Fruit fly (Drosophila melanogaster): Measurements from ENCODE around the gene Ance.

Ance gene

DNA sequence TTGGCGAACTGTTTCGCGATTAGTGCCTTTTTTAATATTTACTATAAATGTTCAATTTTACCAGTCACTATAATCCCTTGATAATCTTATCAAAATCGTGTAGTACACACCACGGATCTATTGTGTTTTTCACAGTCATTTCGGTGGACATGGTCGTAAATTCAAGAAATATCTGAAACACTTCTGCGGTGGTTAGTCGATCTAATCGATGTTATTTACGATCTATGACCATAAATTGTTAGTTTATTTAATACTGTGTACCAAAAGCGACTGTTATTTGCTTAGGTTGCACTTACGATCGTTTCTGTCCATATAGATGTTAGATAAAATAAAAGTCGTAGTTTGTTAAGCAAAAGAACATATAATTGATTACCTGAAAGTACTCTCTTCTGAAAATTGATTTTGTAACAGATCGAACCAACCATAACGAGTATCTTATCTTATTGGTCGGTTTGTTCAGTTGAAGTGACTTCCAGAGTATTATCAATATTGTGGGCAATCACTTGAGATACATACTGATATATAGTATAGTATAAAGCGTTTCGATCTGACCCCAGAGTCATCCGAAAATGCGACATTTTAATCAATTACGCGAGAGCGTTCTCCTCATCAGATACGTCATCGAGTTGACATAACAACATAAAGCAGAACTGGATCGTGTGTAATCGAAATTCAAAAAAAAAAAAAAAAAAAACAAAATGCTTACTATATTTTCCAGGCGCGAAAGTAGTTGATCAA is 572 bp downstream of the Ance start (continued):
- TF ChIP-seq dmrt11E (tag; optimal IDR thresholded peaks at IDR 0.05) (peak; percentile 34), Sin3A (optimal IDR thresholded peaks at IDR 0.05) (no peak)

DNA sequence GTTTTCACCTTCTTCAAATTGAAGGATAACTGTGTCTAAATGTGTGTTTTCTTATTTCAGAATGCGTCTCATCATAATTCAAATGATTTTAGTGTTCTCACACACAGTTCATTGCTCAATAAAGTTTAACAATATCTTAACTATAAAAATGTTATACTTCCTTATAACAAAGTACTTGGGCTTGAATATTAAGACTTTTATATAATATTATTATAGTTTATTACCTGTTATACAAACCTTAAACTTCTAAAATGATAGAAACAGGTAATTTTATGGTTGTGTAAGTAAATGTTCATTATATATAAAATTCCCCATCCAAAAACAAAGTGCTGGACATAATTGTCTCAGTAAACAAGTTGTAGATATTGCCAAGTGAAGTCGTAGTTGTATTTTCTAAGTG is 3.6 kb downstream of the Ance start, which contains the start of gene Ance-2:
Ance-2 (plus strand) TSS at position 301 of the 400 bp plus-strand sequence.
- TF ChIP-seq CG8924 (tag; optimal IDR thresholded peaks at IDR 0.05) (no peak), pb (GFP tag; optimal IDR thresholded peaks at IDR 0.05) (no peak), ewg (GFP tag; optimal IDR thresholded peaks at IDR 0.05) (no peak), chn (GFP tag; optimal IDR thresholded peaks at IDR 0.05) (no peak), CG11085 (GFP tag; IDR thresholded peaks at IDR 0.05) (no peak)

DNA sequence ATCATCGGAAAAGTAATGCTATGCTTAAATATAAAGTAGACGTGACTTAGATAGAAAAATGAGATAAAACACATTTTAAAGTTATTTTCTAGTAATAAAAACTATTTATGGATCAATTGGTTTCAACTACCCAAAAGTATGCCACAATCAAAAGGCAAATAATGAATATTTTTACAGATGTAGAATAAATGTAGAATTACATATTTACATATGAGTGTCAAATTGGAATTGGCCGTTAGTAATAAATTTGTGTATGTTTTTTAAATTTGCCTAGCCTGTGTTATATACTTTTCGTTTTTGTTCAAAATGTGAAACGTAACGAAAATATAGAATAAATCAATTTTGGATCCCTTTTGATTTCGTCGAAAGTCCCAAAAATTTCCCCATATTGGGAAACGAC is 6.3 kb downstream of the Ance start, which contains the start of gene Acyp:
Acyp (plus strand) TSS at position 301 of the 400 bp plus-strand sequence.
- TF ChIP-seq stwl (tag; optimal IDR thresholded peaks at IDR 0.05) (peak; percentile 34), CTCF (GFP tag; optimal IDR thresholded peaks at IDR 0.05) (peak; percentile 33), CG17385 (GFP tag; optimal IDR thresholded peaks at IDR 0.05) (no peak), CG14860 (GFP tag; IDR thresholded peaks at IDR 0.05; ENCODE audit: partially characterized antibody) (peak; percentile 30; the same call in 1 of the 3 replicates), luna (GFP tag; optimal IDR thresholded peaks at IDR 0.05) (no peak), dati (GFP tag; IDR thresholded peaks at IDR 0.05) (no peak), CG11398 (GFP tag; optimal IDR thresholded peaks at IDR 0.05) (no peak), crc (GFP tag; optimal IDR thresholded peaks at IDR 0.05) (no peak), amos (GFP tag; IDR thresholded peaks at IDR 0.05; ENCODE audit: partially characterized antibody) (peak; percentile 42; the same call in 1 of the 2 replicates), ind (GFP tag; optimal IDR thresholded peaks at IDR 0.05) (no peak), sug (tag; optimal IDR thresholded peaks at IDR 0.05) (no peak), CG9817 (tag; optimal IDR thresholded peaks at IDR 0.05) (no peak), ase (GFP tag; IDR thresholded peaks at IDR 0.05) (no peak), CkIIα-i1 (GFP tag; IDR thresholded peaks at IDR 0.05) (no peak), Bgb (GFP tag; IDR thresholded peaks at IDR 0.05; ENCODE audit: partially characterized antibody) (peak; percentile 54; the same call in 1 of the 2 replicates), cas (GFP tag; IDR thresholded peaks at IDR 0.05) (no peak), Adf1 (GFP tag; IDR thresholded peaks at IDR 0.05) (no peak), CG16813 (GFP tag; IDR thresholded peaks at IDR 0.05; ENCODE audit: partially characterized antibody) (peak; percentile 30; the same call in 1 of the 3 replicates), cg (GFP tag; optimal IDR thresholded peaks at IDR 0.05) (no peak), bbx (GFP tag; IDR thresholded peaks at IDR 0.05; ENCODE audit: partially characterized antibody) (peak; percentile 11; the same call in 1 of the 2 replicates), hkb (optimal IDR thresholded peaks at IDR 0.05) (no peak), hkb (GFP tag; IDR thresholded peaks at IDR 0.05) (no peak), Deaf1 (tag; optimal IDR thresholded peaks at IDR 0.05) (no peak)

DNA sequence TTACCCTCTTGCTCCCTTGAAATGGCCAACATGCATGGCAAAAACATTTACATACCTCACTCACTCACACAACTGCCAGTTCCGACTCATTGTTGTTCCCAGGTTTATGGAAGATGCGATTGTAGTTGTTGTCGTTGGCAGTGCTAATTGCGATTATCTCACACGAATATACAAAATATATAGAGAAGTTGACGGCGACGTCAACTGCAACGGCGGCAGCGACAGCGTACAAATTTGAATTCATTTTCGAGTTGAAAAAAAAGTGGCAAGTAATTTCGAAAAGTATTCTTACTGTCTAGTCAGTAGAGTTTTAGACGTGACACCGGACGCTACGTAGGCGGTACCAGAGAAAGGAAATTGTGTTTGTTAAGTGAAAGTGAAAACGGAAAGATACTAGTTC is 9.0 kb downstream of the Ance start, which contains the start of gene Ance-3:
Ance-3 (plus strand) TSS at position 301 of the 400 bp plus-strand sequence.
- TF ChIP-seq Jarid2 (GFP tag; optimal IDR thresholded peaks at IDR 0.05) = no peak
- TF ChIP-seq Bgb (GFP tag; IDR thresholded peaks at IDR 0.05; ENCODE audit: partially characterized antibody) = no peak
- TF ChIP-seq CG12744 (GFP tag; optimal IDR thresholded peaks at IDR 0.05) = no peak
- TF ChIP-seq CG5245 (GFP tag; optimal IDR thresholded peaks at IDR 0.05) = no peak
- TF ChIP-seq crp (GFP tag; optimal IDR thresholded peaks at IDR 0.05) = no peak
- TF ChIP-seq hbn (GFP tag; IDR thresholded peaks at IDR 0.05; ENCODE audit: partially characterized antibody) = no peak
- TF ChIP-seq nerfin-2 (GFP tag; IDR thresholded peaks at IDR 0.05; ENCODE audit: partially characterized antibody) = no peak
- TF ChIP-seq CG11247 (GFP tag; IDR thresholded peaks at IDR 0.05) = no peak
- TF ChIP-seq gsb-n (tag; optimal IDR thresholded peaks at IDR 0.05) = no peak
- TF ChIP-seq cg (GFP tag; optimal IDR thresholded peaks at IDR 0.05) = no peak

Data from whole organism, embryonic.